Fruit fly (Drosophila melanogaster): ENCODE measurements around the gene CG15443.

Gene CG15443

dm6 chr2L:4463323-4463722, at the start of gene CG15443, which contains the start of gene Paris (continued):
- TF ChIP-seq CG14710 (tag; optimal IDR thresholded peaks at IDR 0.05) (peak; percentile 60), CG3281 (GFP tag; optimal IDR thresholded peaks at IDR 0.05) (peak; percentile 10), MTF-1 (GFP tag; optimal IDR thresholded peaks at IDR 0.05; ENCODE audit: borderline replicate concordance) (peak; percentile 7), HLH4C (GFP tag; IDR thresholded peaks at IDR 0.05; ENCODE audit: partially characterized antibody) (peak; percentile 90), CG17802 (tag; optimal IDR thresholded peaks at IDR 0.05) (no peak), CG33557 (GFP tag; optimal IDR thresholded peaks at IDR 0.05) (peak; percentile 35), Myb (GFP tag; optimal IDR thresholded peaks at IDR 0.05) (peak; percentile 29), slp2 (GFP tag; optimal IDR thresholded peaks at IDR 0.05) (no peak), CG14860 (GFP tag; IDR thresholded peaks at IDR 0.05; ENCODE audit: partially characterized antibody) (peak; percentile 95), CG32532 (GFP tag; IDR thresholded peaks at IDR 0.05) (peak; percentile 58; the same call in 1 of the 2 replicates), Med (GFP tag) (peak; percentile 81), NfI (GFP tag; optimal IDR thresholded peaks at IDR 0.05) (peak; percentile 16), onecut (GFP tag; IDR thresholded peaks at IDR 0.05) (0 out of 2 replicates have a peak, but pooled peaks have one; percentile 31), CG3065 (GFP tag; optimal IDR thresholded peaks at IDR 0.05) (no peak), nmo (GFP tag; optimal IDR thresholded peaks at IDR 0.05) (peak; percentile 21), Optix (GFP tag; IDR thresholded peaks at IDR 0.05) (no peak), CG1647 (GFP tag; optimal IDR thresholded peaks at IDR 0.05) (no peak), Doc3 (GFP tag; IDR thresholded peaks at IDR 0.05; ENCODE audit: partially characterized antibody) (peak; percentile 40; the same call in 1 of the 3 replicates), CG2120 (GFP tag; optimal IDR thresholded peaks at IDR 0.05) (peak; percentile 22), stc (GFP tag; IDR thresholded peaks at IDR 0.05) (no peak), knrl (GFP tag; IDR thresholded peaks at IDR 0.05; ENCODE audit: partially characterized antibody) (peak; percentile 68; the same call in 2 of the 3 replicates), CG5180 (GFP tag; optimal IDR thresholded peaks at IDR 0.05) (no peak), CG18262 (tag; optimal IDR thresholded peaks at IDR 0.05) (peak; percentile 7), bbx (GFP tag; IDR thresholded peaks at IDR 0.05; ENCODE audit: partially characterized antibody) (peak; percentile 87), H2.0 (GFP tag; IDR thresholded peaks at IDR 0.05) (no peak), MESR4 (GFP tag; optimal IDR thresholded peaks at IDR 0.05) (peak; percentile 2), CG34376 (GFP tag; optimal IDR thresholded peaks at IDR 0.05) (peak; percentile 49), CG1603 (tag; optimal IDR thresholded peaks at IDR 0.05) (peak; percentile 65), CG9727 (GFP tag; optimal IDR thresholded peaks at IDR 0.05) (no peak), CG31441 (GFP tag; IDR thresholded peaks at IDR 0.05) (no peak), kni (GFP tag; optimal IDR thresholded peaks at IDR 0.05) (no peak), CG10543 (GFP tag; optimal IDR thresholded peaks at IDR 0.05) (no peak), CG6254 (GFP tag; optimal IDR thresholded peaks at IDR 0.05) (peak; percentile 100), Fer1 (GFP tag; optimal IDR thresholded peaks at IDR 0.05) (no peak), CG1233 (GFP tag; optimal IDR thresholded peaks at IDR 0.05) (peak; percentile 9), pfk (GFP tag; optimal IDR thresholded peaks at IDR 0.05) (peak; percentile 36), sug (tag; optimal IDR thresholded peaks at IDR 0.05) (no peak), unc-4 (GFP tag; IDR thresholded peaks at IDR 0.05; ENCODE audit: partially characterized antibody) (peak; percentile 69), CG15601 (tag; optimal IDR thresholded peaks at IDR 0.05) (peak; percentile 3), CG16813 (GFP tag; IDR thresholded peaks at IDR 0.05; ENCODE audit: partially characterized antibody) (peak; percentile 77), CG42726 (GFP tag; IDR thresholded peaks at IDR 0.05; ENCODE audit: partially characterized antibody) (no peak), CG2199 (GFP tag; IDR thresholded peaks at IDR 0.05) (0 out of 3 replicates have a peak, but pooled peaks have one; percentile 33), CG10209 (GFP tag; optimal IDR thresholded peaks at IDR 0.05) (no peak), phol (tag; optimal IDR thresholded peaks at IDR 0.05) (peak; percentile 38), amos (GFP tag; IDR thresholded peaks at IDR 0.05; ENCODE audit: partially characterized antibody) (peak; percentile 65), so (GFP tag; IDR thresholded peaks at IDR 0.05) (no peak), CG12391 (tag; optimal IDR thresholded peaks at IDR 0.05) (no peak), hbn (GFP tag; IDR thresholded peaks at IDR 0.05; ENCODE audit: partially characterized antibody) (peak; percentile 48; the same call in 1 of the 2 replicates)

Data from whole organism, embryonic.